Worm (Caenorhabditis elegans) whole organism, L3 larva: Measurements from ENCODE around the gene srh-233.

Experiments
- R02D3.7 ChIP-seq: fragments of 150-350 bp; optimal IDR thresholded peaks from 2 replicates; lab custom pipeline; 2014; ENCODE audit warnings: missing biosample characterization, missing genetic modification characterization
- ZK546.5 ChIP-seq: sonication (generic microtip); optimal IDR thresholded peaks from 2 replicates; lab custom pipeline; 2017; ENCODE audit warnings: missing biosample characterization, missing genetic modification characterization
- ama-1 ChIP-seq: fragments of 150-350 bp; optimal IDR thresholded peaks from 2 replicates; lab custom pipeline; 2018
- ceh-28 ChIP-seq: fragments of 150-350 bp; optimal IDR thresholded peaks from 2 replicates; lab custom pipeline; 2014; ENCODE audit warnings: missing biosample characterization, missing genetic modification reagents, missing genetic modification characterization
- ceh-82 ChIP-seq: fragments of 150-350 bp; optimal IDR thresholded peaks from 2 replicates; lab custom pipeline; 2014; ENCODE audit warnings: missing biosample characterization, missing genetic modification characterization
- daf-12 ChIP-seq: fragments of 150-350 bp; optimal IDR thresholded peaks from 2 replicates; lab custom pipeline; 2014; ENCODE audit warnings: missing biosample characterization, missing genetic modification reagents, missing genetic modification characterization
- egl-27 ChIP-seq: sonication (generic microtip); optimal IDR thresholded peaks from 4 replicates; lab custom pipeline; 2017; ENCODE audit warnings: missing biosample characterization, missing genetic modification reagents, missing genetic modification characterization
- egl-5 ChIP-seq: fragments of 150-350 bp; optimal IDR thresholded peaks from 2 replicates; lab custom pipeline; 2017; ENCODE audit warnings: missing biosample characterization, missing genetic modification reagents, missing genetic modification characterization, inconsistent platforms
- elt-1 ChIP-seq: fragments of 150-350 bp; optimal IDR thresholded peaks from 2 replicates; lab custom pipeline; 2014; ENCODE audit warnings: missing biosample characterization, missing genetic modification characterization
- elt-2 ChIP-seq: sonication (generic microtip); optimal IDR thresholded peaks from 2 replicates; lab custom pipeline; 2016; ENCODE audit warnings: missing genetic modification reagents, mild to moderate bottlenecking, missing genetic modification characterization, missing compliant biosample characterization
- eor-1 ChIP-seq, 2 experiments: fragments of 150-350 bp; optimal IDR thresholded peaks; 2 replicates each; lab custom pipeline; 2014 to 2018; ENCODE audit warnings: missing biosample characterization in 2 of 2, missing genetic modification characterization in 2 of 2
- hmg-11 ChIP-seq: sonication (generic microtip); optimal IDR thresholded peaks from 2 replicates; lab custom pipeline; 2016; ENCODE audit warnings: missing genetic modification characterization, missing compliant biosample characterization
- jun-1 ChIP-seq: fragments of 150-350 bp; optimal IDR thresholded peaks from 2 replicates; lab custom pipeline; 2014; ENCODE audit warnings: missing biosample characterization, missing genetic modification reagents, missing genetic modification characterization
- lin-39 ChIP-seq: fragments of 150-350 bp; optimal IDR thresholded peaks from 2 replicates; lab custom pipeline; 2018; ENCODE audit warnings: missing biosample characterization, missing genetic modification reagents, missing genetic modification characterization
- mdl-1 ChIP-seq: fragments of 150-350 bp; optimal IDR thresholded peaks from 2 replicates; lab custom pipeline; 2014; ENCODE audit warnings: missing biosample characterization, missing genetic modification characterization
- mml-1 ChIP-seq: fragments of 150-350 bp; sonication (generic microtip); optimal IDR thresholded peaks from 3 replicates; lab custom pipeline; 2014; ENCODE audit warnings: missing biosample characterization, missing genetic modification characterization
- nfya-1 ChIP-seq: sonication (generic microtip); optimal IDR thresholded peaks from 2 replicates; lab custom pipeline; 2017; ENCODE audit warnings: missing genetic modification characterization, mild to moderate bottlenecking, missing compliant biosample characterization, antibody characterized with exemption, moderate library complexity; ENCODE audit not compliant: insufficient read depth
- nhr-23 ChIP-seq: fragments of 150-350 bp; optimal IDR thresholded peaks from 2 replicates; lab custom pipeline; 2014; ENCODE audit warnings: missing biosample characterization, missing genetic modification reagents, missing genetic modification characterization
- nhr-237 ChIP-seq: fragments of 150-350 bp; optimal IDR thresholded peaks from 2 replicates; lab custom pipeline; 2014; ENCODE audit warnings: missing biosample characterization, missing genetic modification characterization
- nhr-25 ChIP-seq: sonication (generic microtip); optimal IDR thresholded peaks from 2 replicates; lab custom pipeline; 2017; ENCODE audit warnings: missing biosample characterization, missing genetic modification characterization
- nhr-28 ChIP-seq: fragments of 150-350 bp; optimal IDR thresholded peaks from 2 replicates; lab custom pipeline; 2014; ENCODE audit warnings: missing biosample characterization, missing genetic modification characterization
- nhr-67 ChIP-seq: fragments of 150-350 bp; optimal IDR thresholded peaks from 2 replicates; lab custom pipeline; 2014; ENCODE audit warnings: missing biosample characterization, missing genetic modification characterization
- nhr-77 ChIP-seq: fragments of 150-350 bp; optimal IDR thresholded peaks from 2 replicates; lab custom pipeline; 2014; ENCODE audit warnings: missing biosample characterization, missing genetic modification characterization
- pha-4 ChIP-seq: fragments of 150-350 bp; optimal IDR thresholded peaks from 2 replicates; lab custom pipeline; 2014; ENCODE audit warnings: missing biosample characterization, missing genetic modification reagents, missing genetic modification characterization
- sea-2 ChIP-seq: fragments of 150-350 bp; sonication (generic microtip); optimal IDR thresholded peaks from 4 replicates; lab custom pipeline; 2014; ENCODE audit warnings: missing biosample characterization, missing genetic modification reagents, missing genetic modification characterization
- skn-1 ChIP-seq: fragments of 150-350 bp; optimal IDR thresholded peaks from 2 replicates; lab custom pipeline; 2014; ENCODE audit warnings: missing biosample characterization, missing genetic modification characterization
- snpc-4 ChIP-seq: fragments of 150-350 bp; optimal IDR thresholded peaks from 2 replicates; lab custom pipeline; 2014; ENCODE audit warnings: missing biosample characterization, missing genetic modification characterization
- unc-39 ChIP-seq: sonication (generic microtip); optimal IDR thresholded peaks from 4 replicates; lab custom pipeline; 2017; ENCODE audit warnings: missing biosample characterization, missing genetic modification characterization
- unc-62 ChIP-seq: fragments of 150-350 bp; sonication (generic microtip); optimal IDR thresholded peaks from 4 replicates; lab custom pipeline; 2014; ENCODE audit warnings: missing biosample characterization, missing genetic modification reagents, missing genetic modification characterization
- ztf-11 ChIP-seq: fragments of 150-350 bp; optimal IDR thresholded peaks from 2 replicates; lab custom pipeline; 2014; ENCODE audit warnings: missing biosample characterization, missing genetic modification characterization
- ztf-4 ChIP-seq: fragments of 150-350 bp; optimal IDR thresholded peaks from 2 replicates; lab custom pipeline; 2014; ENCODE audit warnings: missing biosample characterization, missing genetic modification characterization

The srh-233 gene

DNA sequence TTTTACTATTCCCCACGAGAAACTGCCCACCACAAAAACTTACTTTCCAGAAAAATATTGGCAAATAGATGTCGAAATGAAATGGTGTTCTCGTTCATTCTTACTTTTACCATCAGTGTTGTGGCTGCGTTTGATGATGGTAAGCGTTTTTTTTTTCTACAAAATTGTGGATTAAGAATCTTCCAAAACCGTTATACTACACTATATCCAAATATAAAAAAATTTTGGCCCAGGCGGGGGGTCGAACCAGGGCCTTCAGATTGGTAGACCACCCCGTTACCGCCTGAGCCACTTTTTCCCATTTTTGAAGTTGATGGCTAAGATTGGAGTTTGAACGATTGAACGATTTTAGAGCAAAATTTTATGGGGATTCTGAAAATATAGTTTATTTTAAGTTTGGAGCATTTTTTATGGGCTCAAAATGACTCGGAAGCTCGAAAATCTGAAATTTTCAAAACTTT is 26.1 kb upstream of the srh-233 start, which contains the start of gene lgc-55:
lgc-55 (plus strand) TSS at position 51 of the 461 bp plus-strand sequence.
- TF ChIP-seq elt-2 (no peak), ceh-28 (tag; lab: Kevin White, UChicago) (no peak), unc-39 (tag; lab: Kevin White, UChicago) (no peak), skn-1 (no peak), egl-5 (no peak), nhr-28 (tag; lab: Kevin White, UChicago) (no peak), nhr-67 (tag; lab: Kevin White, UChicago) (no peak), pha-4 (tag; lab: Kevin White, UChicago) (no peak), nhr-25 (tag; lab: Kevin White, UChicago) (no peak)

DNA sequence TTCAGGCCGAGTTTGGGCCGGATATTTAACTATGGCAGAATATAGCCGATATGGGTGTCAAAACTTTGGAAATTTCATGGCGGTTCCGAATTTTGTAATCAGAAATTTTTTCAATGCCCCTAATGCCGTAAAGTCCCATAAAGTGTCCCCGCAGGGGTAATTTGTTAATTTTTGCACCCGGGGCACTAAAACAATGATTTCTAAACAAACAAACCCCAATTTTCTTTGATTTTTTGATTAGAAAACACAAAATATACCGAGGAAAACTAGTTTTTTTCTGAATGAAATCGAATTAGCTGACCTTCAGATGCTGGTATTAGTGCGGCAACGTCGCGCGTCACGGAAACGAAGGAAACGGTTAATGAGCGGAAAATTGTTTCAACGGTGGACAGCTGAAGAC is 14.3 kb upstream of the srh-233 start:
- TF ChIP-seq eor-1 (tag; optimal IDR thresholded peaks at IDR 0.05; lab: Kevin White, UChicago), result no peak

DNA sequence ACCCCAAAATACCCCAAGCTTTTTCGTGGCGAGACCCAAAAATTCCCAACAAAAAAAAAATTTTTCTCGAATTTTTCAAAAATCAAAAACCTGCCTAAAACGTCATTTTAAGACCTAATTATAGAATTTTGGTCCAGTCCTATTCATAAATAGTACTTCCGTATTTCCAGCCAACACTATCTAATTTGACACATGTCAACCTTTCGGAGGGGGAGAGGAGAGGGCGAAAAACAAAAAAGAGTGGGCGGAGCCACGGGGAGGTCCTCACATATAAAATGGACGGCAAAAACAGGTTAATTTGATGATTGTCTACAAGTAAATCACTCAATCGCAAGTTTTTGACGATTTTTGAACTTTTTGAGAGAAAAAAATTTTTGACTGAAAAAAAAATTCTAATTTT is 11.9 kb upstream of the srh-233 start, which contains the start of gene Y113G7A.16:
Y113G7A.16 (plus strand) TSS at position 301 of the 400 bp plus-strand sequence.
- TF ChIP-seq nhr-77 (no peak), mdl-1 (no peak)

ce11 chrV:20047310-20047709 is 1.9 kb upstream of the srh-233 start, which contains the start of gene spe-19:
spe-19 (minus strand) TSS chrV:20047410.
- TF ChIP-seq jun-1 (no peak), unc-62 (GFP tag; lab: Kevin White, UChicago) (no peak), elt-2 (no peak), ztf-4 (tag; lab: Kevin White, UChicago) (no peak), nhr-23 (no peak), snpc-4 (tag; lab: Kevin White, UChicago) (no peak), ama-1 (no peak), skn-1 (no peak), lin-39 (tag; lab: Kevin White, UChicago) (no peak), nfya-1 (no peak), egl-27 (tag; lab: Kevin White, UChicago) (no peak), ZK546.5 (tag; lab: Kevin White, UChicago) (no peak)

ce11 chrV:20059370-20059769 is 10.2 kb downstream of the srh-233 start:
- TF ChIP-seq ceh-28 (tag; lab: Kevin White, UChicago) (peak; percentile 54), jun-1 (no peak)

ce11 chrV:20061498-20061897 is 12.3 kb downstream of the srh-233 start:
- TF ChIP-seq daf-12 (tag; lab: Kevin White, UChicago) (no peak), nhr-237 (no peak), nfya-1 (peak; percentile 84)

ce11 chrV:20064076-20064475 is 14.9 kb downstream of the srh-233 start, which contains the start of gene ttx-1:
ttx-1 (minus strand) TSS chrV:20064176.
- TF ChIP-seq R02D3.7 (tag; lab: Kevin White, UChicago) (no peak), hmg-11 (tag; lab: Kevin White, UChicago) (no peak)

- no peak for TF ChIP-seq nhr-23
- no peak for TF ChIP-seq sea-2 (GFP tag; lab: Kevin White, UChicago)
- no peak for TF ChIP-seq nfya-1
- TF ChIP-seq nhr-67 (tag; lab: Kevin White, UChicago), result no peak
- no peak for TF ChIP-seq ZK546.5 (tag; lab: Kevin White, UChicago)
- no peak for TF ChIP-seq ceh-82
- no peak for TF ChIP-seq snpc-4 (tag; lab: Kevin White, UChicago)
- TF ChIP-seq hmg-11 (tag; lab: Kevin White, UChicago), result no peak
- no peak for TF ChIP-seq ztf-11 (tag; lab: Kevin White, UChicago)
- no peak for TF ChIP-seq nhr-77
- TF ChIP-seq elt-1 (tag; lab: Kevin White, UChicago), result no peak
- TF ChIP-seq jun-1, result no peak
- TF ChIP-seq mml-1 (tag; lab: Kevin White, UChicago), result no peak
Observed at ce11 chrV:20065096-20065495, 15.9 kb downstream of the srh-233 start.
